Worm (Caenorhabditis elegans): ENCODE results near the gene npax-4.
A peak's percentile ranks its signal among the peaks of the same experiment; 100 is the strongest.

npax-4 gene

DNA sequence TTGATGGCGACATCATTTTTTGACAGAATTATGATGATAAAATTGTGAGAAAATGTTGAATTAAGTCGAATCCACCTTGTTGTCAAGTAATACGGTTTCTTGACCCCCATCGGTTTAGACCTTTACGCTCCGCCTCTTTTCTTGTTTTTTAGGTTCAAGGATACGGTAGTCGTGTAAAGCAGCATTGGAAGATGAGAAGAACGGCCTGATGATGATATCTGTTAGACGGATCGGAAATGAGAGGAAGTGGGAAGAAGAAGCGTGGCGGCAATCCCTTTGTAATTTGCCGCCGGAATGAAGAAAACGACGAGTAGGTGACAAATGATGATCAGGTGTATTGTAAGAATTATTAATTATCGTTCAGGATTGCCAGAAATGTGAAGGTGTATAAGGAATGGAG lies at the start of gene npax-4:
TSS of gene npax-4 (minus strand) at position 101 of the 400 bp plus-strand sequence.
- TF ChIP-seq ztf-23 (GFP tag; IDR thresholded peaks at IDR 0.05) (no peak), med-1 (GFP tag; optimal IDR thresholded peaks at IDR 0.05; ENCODE audit: insufficient read depth) (no peak), tab-1 (GFP tag; IDR thresholded peaks at IDR 0.05) (no peak), cog-1 (tag; optimal IDR thresholded peaks at IDR 0.05) (no peak), flt-1 (GFP tag; IDR thresholded peaks at IDR 0.05) (no peak), ztf-29 (GFP tag; IDR thresholded peaks at IDR 0.05) (no peak), T22C8.4 (GFP tag; IDR thresholded peaks at IDR 0.05) (no peak), klf-2 (GFP tag; conservative IDR thresholded peaks at IDR 0.05) (no peak), ref-1 (GFP tag; conservative IDR thresholded peaks at IDR 0.05) (no peak)

DNA sequence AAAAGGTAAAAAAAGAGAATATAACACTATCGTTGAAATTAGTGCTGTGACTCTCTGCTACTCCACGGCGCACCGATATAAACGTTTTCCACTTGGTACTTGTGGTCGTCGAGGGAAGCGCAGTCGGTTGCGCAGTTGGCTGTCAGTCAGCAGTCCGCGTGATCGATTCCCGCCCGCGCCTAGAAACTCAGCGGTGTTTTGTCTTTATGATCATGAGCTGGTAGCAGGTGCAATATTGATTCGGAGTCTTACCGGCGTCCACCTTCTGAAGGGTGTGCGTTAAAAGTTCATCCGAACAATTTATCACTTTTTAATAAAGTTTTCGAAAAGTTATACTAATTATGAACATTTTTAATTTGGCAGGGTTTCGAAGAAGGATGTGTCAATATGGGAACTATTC lies 47.4 kb upstream of the npax-4 start:
- TF ChIP-seq klf-2 (GFP tag; conservative IDR thresholded peaks at IDR 0.05) (peak; percentile 96), ztf-29 (GFP tag; IDR thresholded peaks at IDR 0.05) (peak; percentile 96), flt-1 (GFP tag; IDR thresholded peaks at IDR 0.05) (peak; percentile 98), ztf-23 (GFP tag; IDR thresholded peaks at IDR 0.05) (peak; percentile 96), cog-1 (tag; optimal IDR thresholded peaks at IDR 0.05) (peak; percentile 83), tab-1 (GFP tag; IDR thresholded peaks at IDR 0.05) (peak; percentile 98), T22C8.4 (GFP tag; IDR thresholded peaks at IDR 0.05) (peak; percentile 97), ref-1 (GFP tag; conservative IDR thresholded peaks at IDR 0.05) (peak; percentile 91), med-1 (GFP tag; optimal IDR thresholded peaks at IDR 0.05; ENCODE audit: insufficient read depth) (peak; percentile 82)

- TF ChIP-seq klf-2 (GFP tag; conservative IDR thresholded peaks at IDR 0.05) (no peak), med-1 (GFP tag; optimal IDR thresholded peaks at IDR 0.05; ENCODE audit: insufficient read depth) (no peak), ref-1 (GFP tag; conservative IDR thresholded peaks at IDR 0.05) (no peak), flt-1 (GFP tag; IDR thresholded peaks at IDR 0.05) (no peak), cog-1 (tag; optimal IDR thresholded peaks at IDR 0.05) (no peak), ztf-29 (GFP tag; IDR thresholded peaks at IDR 0.05) (no peak), T22C8.4 (GFP tag; IDR thresholded peaks at IDR 0.05) (no peak), tab-1 (GFP tag; IDR thresholded peaks at IDR 0.05) (no peak), ztf-23 (GFP tag; IDR thresholded peaks at IDR 0.05) (no peak)
Measured at ce11 chrIV:8926511-8926910, 46.8 kb upstream of the npax-4 start.

DNA sequence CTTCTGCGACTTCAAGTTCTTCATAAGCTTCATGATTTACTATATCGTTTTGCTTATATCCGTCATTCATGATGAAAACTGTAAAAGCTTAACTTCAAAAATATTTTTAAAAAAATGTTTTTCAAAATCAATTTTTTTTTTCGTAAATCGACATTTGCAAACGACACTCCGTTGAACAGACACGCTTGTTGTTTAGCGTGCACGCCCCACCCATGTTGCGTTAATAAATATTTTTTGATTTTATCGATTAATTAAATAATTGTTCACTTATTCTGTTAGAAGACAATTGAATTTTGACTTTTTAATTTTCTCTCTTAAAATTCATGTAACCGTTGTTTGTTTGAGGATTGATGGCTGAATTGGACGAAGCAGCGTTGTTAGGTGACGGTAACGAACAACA lies 46.3 kb upstream of the npax-4 start, which contains the start of the genes D1046.2 and cfim-2:
TSS of gene D1046.2 (minus strand) at position 78 of the 400 bp plus-strand sequence.
TSS of gene cfim-2 (plus strand) at position 335 of the 400 bp plus-strand sequence.
- TF ChIP-seq ref-1 (GFP tag; conservative IDR thresholded peaks at IDR 0.05) (no peak), T22C8.4 (GFP tag; IDR thresholded peaks at IDR 0.05) (no peak), ztf-23 (GFP tag; IDR thresholded peaks at IDR 0.05) (no peak), ztf-29 (GFP tag; IDR thresholded peaks at IDR 0.05) (no peak), med-1 (GFP tag; optimal IDR thresholded peaks at IDR 0.05; ENCODE audit: insufficient read depth) (no peak), flt-1 (GFP tag; IDR thresholded peaks at IDR 0.05) (no peak)

DNA sequence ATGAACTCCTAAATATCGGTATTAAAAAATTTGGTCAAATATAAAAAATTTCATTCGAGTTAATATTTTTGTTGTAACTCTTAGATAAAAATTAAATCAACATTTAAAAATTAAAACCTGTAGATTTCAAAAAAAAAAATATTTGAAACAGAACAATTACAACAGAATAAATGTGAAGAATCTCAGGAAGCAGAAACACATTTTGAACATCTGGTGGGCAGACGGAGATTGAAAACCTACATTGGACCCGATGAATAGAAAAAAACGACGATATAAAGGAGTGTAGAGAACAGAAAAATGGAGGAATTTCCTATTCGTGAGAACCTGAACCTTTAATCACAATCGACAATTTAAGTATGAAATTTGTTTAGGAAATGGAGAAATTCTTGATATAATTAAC lies 44.4 kb upstream of the npax-4 start:
- TF ChIP-seq ztf-29 (GFP tag; IDR thresholded peaks at IDR 0.05) (no peak), flt-1 (GFP tag; IDR thresholded peaks at IDR 0.05) (no peak), T22C8.4 (GFP tag; IDR thresholded peaks at IDR 0.05) (no peak), ref-1 (GFP tag; conservative IDR thresholded peaks at IDR 0.05) (no peak), klf-2 (GFP tag; conservative IDR thresholded peaks at IDR 0.05) (no peak), tab-1 (GFP tag; IDR thresholded peaks at IDR 0.05) (no peak), ztf-23 (GFP tag; IDR thresholded peaks at IDR 0.05) (no peak), cog-1 (tag; optimal IDR thresholded peaks at IDR 0.05) (no peak), med-1 (GFP tag; optimal IDR thresholded peaks at IDR 0.05; ENCODE audit: insufficient read depth) (no peak)

- TF ChIP-seq ref-1 (GFP tag; conservative IDR thresholded peaks at IDR 0.05) (no peak), ztf-29 (GFP tag; IDR thresholded peaks at IDR 0.05) (no peak), klf-2 (GFP tag; conservative IDR thresholded peaks at IDR 0.05) (no peak)
Measured at ce11 chrIV:8923381-8923780, 43.7 kb upstream of the npax-4 start.

DNA sequence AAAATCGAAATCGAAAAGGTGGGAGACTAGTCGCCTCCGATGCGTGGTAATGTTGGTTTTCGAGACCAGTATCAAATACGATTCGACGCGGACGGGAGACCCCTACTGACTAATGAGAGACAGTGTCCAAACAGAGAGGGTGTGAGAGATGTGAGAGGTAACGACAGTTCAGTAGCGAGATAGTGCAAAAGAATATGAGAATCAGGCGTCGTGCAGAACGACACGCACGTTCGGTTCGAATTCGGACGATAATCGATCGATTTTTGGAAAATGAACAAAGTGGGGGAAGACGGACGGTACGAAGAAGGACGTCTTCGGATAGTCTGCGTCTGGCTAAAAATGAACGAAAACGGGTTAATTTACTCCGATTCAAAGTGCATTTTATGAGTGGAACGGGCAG lies 42.2 kb upstream of the npax-4 start, which contains the start of gene D1046.16:
TSS of gene D1046.16 (plus strand) at position 195 of the 400 bp plus-strand sequence.
- TF ChIP-seq T22C8.4 (GFP tag; IDR thresholded peaks at IDR 0.05): peak; percentile 82
- no peak for TF ChIP-seq med-1 (GFP tag; optimal IDR thresholded peaks at IDR 0.05; ENCODE audit: insufficient read depth)
- no peak for TF ChIP-seq ref-1 (GFP tag; conservative IDR thresholded peaks at IDR 0.05)

DNA sequence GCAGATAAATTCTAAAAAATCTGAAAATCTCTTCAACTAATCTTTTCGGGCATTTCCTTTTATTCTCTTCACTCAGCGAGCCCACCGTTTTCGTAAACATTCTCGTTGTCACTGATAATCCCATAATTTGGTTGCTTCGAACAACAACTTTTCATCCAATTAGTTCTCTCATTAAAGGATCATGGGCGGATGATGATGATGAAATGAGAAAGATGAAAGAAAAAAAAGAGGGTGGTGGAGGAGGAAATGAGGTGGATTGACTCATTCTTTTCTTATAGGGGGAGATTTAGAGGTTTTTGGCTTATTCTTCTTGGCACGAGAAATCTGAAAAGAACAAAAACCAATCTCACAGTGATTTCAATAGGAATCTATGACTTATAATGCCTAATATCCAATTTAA lies 41.5 kb upstream of the npax-4 start:
- TF ChIP-seq T22C8.4 (GFP tag; IDR thresholded peaks at IDR 0.05) (no peak), tab-1 (GFP tag; IDR thresholded peaks at IDR 0.05) (no peak), ref-1 (GFP tag; conservative IDR thresholded peaks at IDR 0.05) (no peak), flt-1 (GFP tag; IDR thresholded peaks at IDR 0.05) (no peak), ztf-23 (GFP tag; IDR thresholded peaks at IDR 0.05) (no peak), med-1 (GFP tag; optimal IDR thresholded peaks at IDR 0.05; ENCODE audit: insufficient read depth) (no peak), ztf-29 (GFP tag; IDR thresholded peaks at IDR 0.05) (no peak), klf-2 (GFP tag; conservative IDR thresholded peaks at IDR 0.05) (no peak), cog-1 (tag; optimal IDR thresholded peaks at IDR 0.05) (no peak)

DNA sequence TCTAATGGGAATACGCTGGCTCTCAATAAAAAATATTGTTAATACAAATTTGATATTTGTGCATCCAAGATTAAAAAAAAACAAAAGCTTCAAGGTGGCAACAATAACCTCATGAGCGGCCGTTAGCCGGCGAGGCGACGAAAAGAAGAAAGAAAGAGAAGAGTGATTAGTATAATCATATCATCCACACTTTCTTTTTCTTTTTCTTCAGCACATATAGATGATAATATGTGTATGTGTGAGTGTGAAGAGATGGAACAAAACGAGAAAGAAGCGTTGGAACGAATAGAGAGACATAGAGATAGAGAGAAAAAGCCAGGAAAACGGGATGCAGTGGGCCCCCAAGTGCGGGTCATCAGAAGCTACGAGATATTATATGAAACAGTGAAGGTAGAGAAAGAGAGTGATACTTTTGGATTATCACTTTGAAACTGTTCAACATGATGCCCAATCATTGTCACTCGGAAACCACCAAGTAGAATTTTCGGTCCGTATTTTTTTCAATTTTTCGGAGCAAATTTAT lies 40.6 kb upstream of the npax-4 start:
- TF ChIP-seq ref-1 (GFP tag; conservative IDR thresholded peaks at IDR 0.05) (no peak), ztf-23 (GFP tag; IDR thresholded peaks at IDR 0.05) (0 out of 2 replicates have a peak, but pooled peaks have one; percentile 6)

ce11 chrIV:8918790-8919189 lies 39.1 kb upstream of the npax-4 start, which contains the start of gene rap-1:
Gene rap-1 (minus strand): TSS chrIV:8918890.
- TF ChIP-seq tab-1 (GFP tag; IDR thresholded peaks at IDR 0.05) (no peak), klf-2 (GFP tag; conservative IDR thresholded peaks at IDR 0.05) (no peak), T22C8.4 (GFP tag; IDR thresholded peaks at IDR 0.05) (no peak), ref-1 (GFP tag; conservative IDR thresholded peaks at IDR 0.05) (no peak), cog-1 (tag; optimal IDR thresholded peaks at IDR 0.05) (no peak), ztf-29 (GFP tag; IDR thresholded peaks at IDR 0.05) (no peak), flt-1 (GFP tag; IDR thresholded peaks at IDR 0.05) (no peak), ztf-23 (GFP tag; IDR thresholded peaks at IDR 0.05) (no peak), med-1 (GFP tag; optimal IDR thresholded peaks at IDR 0.05; ENCODE audit: insufficient read depth) (no peak)
